Worm (Caenorhabditis elegans): ENCODE measurements around the gene shl-1.

Gene shl-1

DNA sequence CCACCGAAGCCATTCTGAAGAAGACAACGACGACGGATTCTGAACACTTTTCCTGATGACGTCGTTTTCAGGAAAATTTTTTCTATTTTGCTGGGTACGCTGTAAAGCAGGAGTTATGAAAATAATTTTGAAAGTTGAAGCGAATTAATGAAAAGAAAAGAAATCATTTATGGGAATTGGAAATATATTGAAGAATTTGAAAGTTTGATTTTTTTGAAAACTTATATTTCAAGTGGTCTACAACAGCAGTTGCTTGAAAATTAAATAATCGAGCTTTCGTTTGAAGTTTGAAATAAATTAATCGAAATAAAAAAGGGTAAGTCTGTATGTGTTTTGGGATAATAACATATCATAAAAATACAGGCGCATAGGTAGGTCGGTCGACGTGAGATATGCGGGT, at the start of gene shl-1:
Gene shl-1 (minus strand): TSS at position 101 of the 400 bp plus-strand sequence.
- TF ChIP-seq sea-1 (GFP tag; conservative IDR thresholded peaks at IDR 0.05) (no peak), scrt-1 (GFP tag; IDR thresholded peaks at IDR 0.05) (no peak), ceh-36 (tag; optimal IDR thresholded peaks at IDR 0.05) (no peak), hnd-1 (tag; optimal IDR thresholded peaks at IDR 0.05) (no peak)

DNA sequence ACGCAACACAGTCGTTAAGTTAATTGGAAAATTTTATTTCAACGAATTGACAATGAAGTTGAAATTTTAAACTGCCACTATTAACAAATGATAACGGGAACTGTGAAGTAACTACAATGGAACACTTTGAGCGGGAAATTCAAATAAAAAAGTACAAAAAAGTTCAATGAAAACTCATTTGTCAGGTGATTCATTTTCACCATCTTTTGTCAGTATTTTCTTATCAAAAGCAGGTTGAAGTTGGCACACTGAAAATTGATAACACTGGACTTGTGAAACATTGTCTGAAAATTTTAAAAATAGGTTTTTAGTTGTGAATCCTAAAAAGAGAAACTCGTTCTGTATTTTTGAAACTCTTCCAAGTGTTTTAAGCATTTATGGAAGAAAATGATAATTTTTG, 49.6 kb upstream of the shl-1 start:
- TF ChIP-seq ama-1 (optimal IDR thresholded peaks at IDR 0.05) (no peak), aly-1 (tag; optimal IDR thresholded peaks at IDR 0.05) (no peak), tbx-11 (GFP tag; IDR thresholded peaks at IDR 0.05) (no peak), ceh-36 (tag; optimal IDR thresholded peaks at IDR 0.05) (no peak), pes-1 (GFP tag; IDR thresholded peaks at IDR 0.05) (no peak), ets-7 (tag; optimal IDR thresholded peaks at IDR 0.05) (no peak), tra-4 (tag; optimal IDR thresholded peaks at IDR 0.05) (no peak), flt-1 (GFP tag; IDR thresholded peaks at IDR 0.05) (no peak), B0310.2 (tag; optimal IDR thresholded peaks at IDR 0.05) (no peak), hmg-4 (GFP tag; optimal IDR thresholded peaks at IDR 0.05) (no peak), tbx-37 (GFP tag; conservative IDR thresholded peaks at IDR 0.05) (no peak), ceh-13 (GFP tag; optimal IDR thresholded peaks at IDR 0.05) (no peak), F13C5.2 (tag; optimal IDR thresholded peaks at IDR 0.05) (no peak), scrt-1 (GFP tag; IDR thresholded peaks at IDR 0.05) (no peak), sea-1 (GFP tag; conservative IDR thresholded peaks at IDR 0.05) (no peak)

- no peak for TF ChIP-seq ceh-36 (tag; optimal IDR thresholded peaks at IDR 0.05)
- TF ChIP-seq hmg-4 (GFP tag; optimal IDR thresholded peaks at IDR 0.05): no peak
- TF ChIP-seq flt-1 (GFP tag; IDR thresholded peaks at IDR 0.05): no peak
- no peak for TF ChIP-seq B0310.2 (tag; optimal IDR thresholded peaks at IDR 0.05)
- TF ChIP-seq F13C5.2 (tag; optimal IDR thresholded peaks at IDR 0.05): no peak
- TF ChIP-seq tbx-37 (GFP tag; conservative IDR thresholded peaks at IDR 0.05): no peak
- no peak for TF ChIP-seq ceh-13 (GFP tag; optimal IDR thresholded peaks at IDR 0.05)
Measured at ce11 chrIV:6432375-6432774, 48.5 kb upstream of the shl-1 start.

- TF ChIP-seq tbx-11 (GFP tag; IDR thresholded peaks at IDR 0.05): no peak
Measured at ce11 chrIV:6431582-6431981, 47.7 kb upstream of the shl-1 start, which contains the start of gene acp-7. Gene acp-7, minus strand, starts transcription at chrIV:6431682.

- no peak for TF ChIP-seq scrt-1 (GFP tag; IDR thresholded peaks at IDR 0.05)
Measured at ce11 chrIV:6427223-6427622, 43.4 kb upstream of the shl-1 start.

DNA sequence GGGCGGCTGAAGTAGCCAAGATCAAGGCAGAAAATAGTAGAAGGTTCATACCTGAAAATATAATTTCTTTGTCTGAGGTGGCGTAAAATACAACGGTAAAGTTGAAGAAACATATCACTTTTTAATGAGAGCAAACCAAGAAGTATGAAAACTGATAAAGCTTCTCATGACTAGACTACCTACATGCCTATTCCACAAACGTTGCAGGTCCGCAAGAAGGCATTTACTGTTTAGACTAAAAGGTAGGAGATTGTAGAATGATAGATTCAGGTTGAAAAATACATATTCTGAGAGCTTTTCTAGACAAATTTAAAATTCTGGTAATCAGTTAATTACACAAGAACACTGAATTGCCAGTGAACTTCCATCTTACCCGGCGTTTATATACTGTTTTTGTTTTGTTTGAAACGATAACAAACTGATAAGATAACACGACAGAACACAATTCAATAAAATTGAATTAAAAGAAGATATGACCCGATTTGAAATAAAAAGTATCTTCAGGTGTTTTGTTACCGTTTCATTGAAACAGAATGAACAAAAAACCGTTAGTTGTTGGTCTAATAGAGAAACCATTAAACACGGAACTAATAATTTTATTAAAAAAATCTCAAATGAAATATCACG, 42.3 kb upstream of the shl-1 start, which contains the start of gene acp-6:
Gene acp-6 (minus strand): TSS at position 51 of the 627 bp plus-strand sequence.
- no peak for TF ChIP-seq hnd-1 (tag; optimal IDR thresholded peaks at IDR 0.05)

- TF ChIP-seq ama-1 (optimal IDR thresholded peaks at IDR 0.05): no peak
- TF ChIP-seq tra-4 (tag; optimal IDR thresholded peaks at IDR 0.05): no peak
- TF ChIP-seq ceh-36 (tag; optimal IDR thresholded peaks at IDR 0.05): no peak
- TF ChIP-seq hnd-1 (tag; optimal IDR thresholded peaks at IDR 0.05): no peak
Measured at ce11 chrIV:6421183-6421635, 37.3 kb upstream of the shl-1 start, which contains the start of gene puf-11. Gene puf-11, plus strand, starts transcription at chrIV:6421585.

DNA sequence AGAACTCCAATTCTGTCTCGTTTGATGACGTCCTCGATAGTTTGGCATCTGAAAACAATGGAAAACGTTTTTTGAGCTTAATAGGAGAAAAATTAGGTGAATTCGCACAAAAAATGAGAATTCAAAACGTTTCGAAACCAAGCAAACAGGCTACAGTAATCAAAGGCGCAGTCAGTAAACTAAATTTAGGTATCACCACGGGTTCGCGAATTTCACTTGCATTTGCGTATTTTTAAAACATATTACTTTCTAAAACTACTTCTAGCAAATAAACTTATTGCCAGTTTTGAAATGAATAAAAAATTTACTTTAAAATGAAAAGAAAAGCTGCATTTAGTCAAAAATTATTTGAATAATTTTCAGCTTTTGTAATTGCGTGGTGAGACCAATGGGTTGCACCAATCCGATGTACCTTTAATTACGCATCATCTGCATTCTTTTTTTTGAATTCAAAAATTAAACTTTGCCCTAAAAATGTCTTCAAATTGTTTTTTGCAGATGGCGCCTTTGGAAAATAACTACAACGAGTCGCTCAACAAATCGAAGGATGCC, 35.2 kb upstream of the shl-1 start, which contains the start of the genes Y73B6BL.23 and htp-2:
Gene Y73B6BL.23 (minus strand): TSS at position 51 of the 552 bp plus-strand sequence.
Gene htp-2 (plus strand): TSS at position 492 of the 552 bp plus-strand sequence.
- no peak for TF ChIP-seq flt-1 (GFP tag; IDR thresholded peaks at IDR 0.05)
- no peak for TF ChIP-seq ceh-36 (tag; optimal IDR thresholded peaks at IDR 0.05)
- TF ChIP-seq aly-1 (tag; optimal IDR thresholded peaks at IDR 0.05): no peak

- TF ChIP-seq ama-1 (optimal IDR thresholded peaks at IDR 0.05): no peak
Measured at ce11 chrIV:6417612-6418011, 33.7 kb upstream of the shl-1 start.

DNA sequence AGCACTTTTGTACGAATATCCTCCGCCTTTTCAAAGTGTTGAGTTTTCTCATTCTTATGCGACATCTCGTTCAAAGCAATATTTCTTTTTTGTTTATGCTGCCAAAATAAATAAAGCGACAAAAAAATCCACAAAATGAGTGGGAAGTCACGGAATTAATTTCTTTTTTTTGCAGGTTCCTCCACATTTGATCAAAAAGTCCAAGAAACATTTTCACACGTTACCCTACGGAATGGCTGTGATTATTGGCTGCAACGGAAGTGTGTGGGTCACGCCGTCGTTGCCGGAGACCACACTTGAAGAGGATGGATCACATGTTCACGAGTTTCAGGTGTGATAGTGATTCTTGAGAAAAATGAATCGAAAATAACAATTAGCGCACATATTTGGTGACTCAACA, 32.7 kb upstream of the shl-1 start, which contains the start of gene Y73B6BL.22:
Gene Y73B6BL.22 (minus strand): TSS at position 101 of the 400 bp plus-strand sequence.
- no peak for TF ChIP-seq B0310.2 (tag; optimal IDR thresholded peaks at IDR 0.05)
- no peak for TF ChIP-seq ceh-36 (tag; optimal IDR thresholded peaks at IDR 0.05)
- TF ChIP-seq ets-7 (tag; optimal IDR thresholded peaks at IDR 0.05): no peak
- no peak for TF ChIP-seq pes-1 (GFP tag; IDR thresholded peaks at IDR 0.05)
- no peak for TF ChIP-seq hmg-4 (GFP tag; optimal IDR thresholded peaks at IDR 0.05)
- no peak for TF ChIP-seq sea-1 (GFP tag; conservative IDR thresholded peaks at IDR 0.05)
- no peak for TF ChIP-seq hnd-1 (tag; optimal IDR thresholded peaks at IDR 0.05)
- TF ChIP-seq aly-1 (tag; optimal IDR thresholded peaks at IDR 0.05): no peak
- no peak for TF ChIP-seq tra-4 (tag; optimal IDR thresholded peaks at IDR 0.05)
- TF ChIP-seq ama-1 (optimal IDR thresholded peaks at IDR 0.05): no peak
- no peak for TF ChIP-seq F13C5.2 (tag; optimal IDR thresholded peaks at IDR 0.05)
- no peak for TF ChIP-seq flt-1 (GFP tag; IDR thresholded peaks at IDR 0.05)
- no peak for TF ChIP-seq scrt-1 (GFP tag; IDR thresholded peaks at IDR 0.05)
- TF ChIP-seq ceh-13 (GFP tag; optimal IDR thresholded peaks at IDR 0.05): no peak
- TF ChIP-seq tbx-37 (GFP tag; conservative IDR thresholded peaks at IDR 0.05): no peak
- TF ChIP-seq hmbx-1 (tag; optimal IDR thresholded peaks at IDR 0.05): no peak
- TF ChIP-seq tbx-11 (GFP tag; IDR thresholded peaks at IDR 0.05): no peak
